Fruit fly (Drosophila melanogaster) whole organism, larva: ENCODE results near the gene twy.

ENCODE experiments used
- noc ChIP-seq: fragments of 200-800 bp; sonication (Bioruptor generic); optimal IDR thresholded peaks from 3 replicates; lab custom pipeline; 2019; ENCODE audit warnings: missing biosample characterization, mild to moderate bottlenecking, missing genetic modification characterization, moderate library complexity

twy gene

DNA sequence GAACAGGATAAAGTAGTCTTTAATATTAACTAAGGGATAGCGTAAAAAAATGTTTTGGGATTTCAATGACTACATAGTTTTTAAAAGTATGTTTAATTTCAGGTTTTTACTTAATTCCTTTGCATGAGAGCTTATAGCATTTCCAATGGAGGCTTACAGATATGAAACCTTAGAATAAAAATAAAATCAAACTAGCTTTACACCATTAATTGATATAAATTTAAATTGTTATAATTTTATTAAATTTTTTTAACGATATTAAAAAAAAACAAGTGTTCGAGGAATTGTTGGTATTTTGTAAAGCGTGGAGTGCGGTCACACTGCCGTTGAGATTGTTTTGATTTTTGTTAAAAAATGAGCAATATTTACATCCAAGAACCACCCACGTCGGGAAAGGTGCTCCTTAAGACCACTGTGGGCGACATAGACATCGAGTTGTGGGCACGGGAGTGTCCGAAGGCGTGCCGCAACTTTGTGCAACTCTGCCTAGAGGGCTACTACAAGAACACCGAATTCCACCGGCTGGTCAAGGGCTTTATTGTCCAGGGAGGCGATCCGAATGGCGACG lies at the start of gene twy, which contains the start of gene CG10907:
TSS of gene twy (minus strand) at position 51 of the 568 bp plus-strand sequence.
TSS of gene CG10907 (plus strand) at position 282 of the 568 bp plus-strand sequence.
- no peak for TF ChIP-seq noc (tag; lab: Kevin White, UChicago)

- no peak for TF ChIP-seq noc (tag; lab: Kevin White, UChicago)
Measured at dm6 chr3L:11836575-11837077, 43.5 kb upstream of the twy start, which contains the start of gene CG43064. TSS of gene CG43064 (minus strand) at chr3L:11836721.

DNA sequence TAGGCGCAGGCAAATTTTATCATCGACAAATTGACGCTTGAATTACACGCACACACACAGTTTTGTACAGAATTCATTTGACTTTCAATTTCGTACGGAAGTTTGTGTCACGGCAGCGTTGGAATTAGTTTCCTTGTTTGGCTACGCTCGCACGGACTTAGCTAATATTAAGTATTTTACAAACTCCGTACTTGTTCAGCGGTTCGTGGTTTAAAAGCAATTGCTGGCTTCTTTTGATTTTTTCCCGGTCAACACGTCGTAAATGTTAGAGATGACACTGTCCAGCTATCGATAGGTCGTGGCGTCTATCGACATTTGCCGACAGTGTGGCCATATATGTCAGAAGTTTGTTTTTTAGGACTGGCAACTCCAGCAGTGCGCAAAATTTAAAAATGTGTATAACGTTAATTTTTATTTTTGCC lies 40.2 kb upstream of the twy start, which contains the start of gene CycA:
TSS of gene CycA (minus strand) at position 283 of the 422 bp plus-strand sequence.
- TF ChIP-seq noc (tag; lab: Kevin White, UChicago) = no peak

DNA sequence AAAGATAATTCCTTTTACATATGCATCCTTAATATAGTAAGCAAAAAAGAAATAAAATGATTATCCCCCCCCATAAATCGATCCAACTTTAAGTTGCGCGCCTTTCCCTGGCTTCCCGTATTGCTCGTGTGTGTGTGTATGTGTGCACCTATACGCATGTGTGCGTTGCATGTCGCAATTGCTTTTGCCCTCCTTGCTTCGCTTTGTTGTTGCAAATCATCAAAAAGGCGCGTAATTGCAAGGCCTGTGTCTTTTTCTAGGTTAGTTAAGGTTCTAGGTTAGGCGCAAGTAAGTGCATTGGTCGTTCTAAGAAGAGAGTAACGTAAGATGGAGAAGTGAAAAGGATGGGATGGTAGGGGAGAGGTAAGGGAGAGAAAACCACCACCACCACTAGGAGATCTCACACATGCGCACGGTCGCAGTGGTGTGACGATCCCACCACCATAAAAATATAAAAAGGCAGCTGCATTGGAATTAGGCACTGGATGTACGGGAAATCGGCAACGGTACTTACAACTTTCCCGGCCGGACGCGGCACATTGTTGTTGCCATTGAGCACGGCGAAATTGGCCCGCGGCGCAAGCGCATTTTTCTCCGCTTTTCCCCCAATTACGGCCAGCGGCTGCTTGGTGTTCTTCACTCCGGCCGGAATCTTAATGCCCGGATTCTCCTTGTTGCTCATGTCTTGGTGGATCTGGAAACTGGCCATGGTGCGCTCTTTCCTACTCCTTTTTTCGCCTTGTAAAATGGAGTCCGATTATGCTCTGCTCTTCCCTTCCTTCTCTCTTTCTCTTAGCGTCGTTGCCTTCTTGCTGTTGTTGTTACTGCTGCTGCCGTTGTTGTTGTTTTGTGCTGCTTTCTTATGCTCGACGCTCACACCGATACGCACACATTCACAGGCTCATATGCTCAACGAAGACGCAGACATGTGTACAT lies 39.5 kb upstream of the twy start:
- no peak for TF ChIP-seq noc (tag; lab: Kevin White, UChicago)

dm6 chr3L:11831199-11831598 lies 38.1 kb upstream of the twy start:
- no peak for TF ChIP-seq noc (tag; lab: Kevin White, UChicago)

- no peak for TF ChIP-seq noc (tag; lab: Kevin White, UChicago)
Measured at dm6 chr3L:11828730-11829129, 35.6 kb upstream of the twy start, which contains the start of gene CG7264. TSS of gene CG7264 (plus strand) at chr3L:11829030.

DNA sequence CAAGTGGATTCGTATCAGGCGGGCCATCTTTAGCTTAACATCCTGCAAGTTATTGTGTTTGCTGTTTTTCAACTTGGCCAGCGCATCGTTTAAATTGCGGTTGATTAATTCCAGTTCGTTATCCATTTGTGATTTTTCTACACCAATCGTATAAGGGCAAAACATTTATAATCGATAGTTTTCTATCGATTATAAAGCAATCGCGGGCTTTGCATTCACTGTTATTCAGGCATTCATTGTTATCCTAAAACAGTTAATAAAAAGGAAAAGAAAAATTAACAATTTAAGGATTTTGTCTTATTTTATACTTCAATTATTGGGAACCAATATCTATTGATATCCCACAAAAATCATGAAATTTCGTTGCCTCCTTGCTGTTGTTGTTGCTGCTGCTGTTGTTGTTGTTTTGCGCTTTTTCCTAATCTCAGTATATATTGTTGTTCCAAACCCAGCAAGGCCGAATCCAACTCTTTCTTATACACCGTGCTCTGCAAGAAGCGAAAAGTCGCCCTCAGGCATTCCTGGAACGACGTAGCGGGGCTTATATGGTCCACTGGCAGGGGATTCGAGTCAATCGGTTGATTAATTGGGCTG lies 32.6 kb upstream of the twy start, which contains the start of gene CG32095:
TSS of gene CG32095 (minus strand) at position 173 of the 594 bp plus-strand sequence.
- no peak for TF ChIP-seq noc (tag; lab: Kevin White, UChicago)

- TF ChIP-seq noc (tag; lab: Kevin White, UChicago) = no peak
Measured at dm6 chr3L:11822446-11823334, 29.6 kb upstream of the twy start, which contains the start of gene RpL10Ab. TSS of gene RpL10Ab (plus strand) at chr3L:11822851.

dm6 chr3L:11821723-11822445 lies 28.8 kb upstream of the twy start, which contains the start of the genes CG11597 and CG5946:
TSS of gene CG11597 (minus strand) at chr3L:11822275.
TSS of gene CG5946 (minus strand) at chr3L:11822275.
- no peak for TF ChIP-seq noc (tag; lab: Kevin White, UChicago)

DNA sequence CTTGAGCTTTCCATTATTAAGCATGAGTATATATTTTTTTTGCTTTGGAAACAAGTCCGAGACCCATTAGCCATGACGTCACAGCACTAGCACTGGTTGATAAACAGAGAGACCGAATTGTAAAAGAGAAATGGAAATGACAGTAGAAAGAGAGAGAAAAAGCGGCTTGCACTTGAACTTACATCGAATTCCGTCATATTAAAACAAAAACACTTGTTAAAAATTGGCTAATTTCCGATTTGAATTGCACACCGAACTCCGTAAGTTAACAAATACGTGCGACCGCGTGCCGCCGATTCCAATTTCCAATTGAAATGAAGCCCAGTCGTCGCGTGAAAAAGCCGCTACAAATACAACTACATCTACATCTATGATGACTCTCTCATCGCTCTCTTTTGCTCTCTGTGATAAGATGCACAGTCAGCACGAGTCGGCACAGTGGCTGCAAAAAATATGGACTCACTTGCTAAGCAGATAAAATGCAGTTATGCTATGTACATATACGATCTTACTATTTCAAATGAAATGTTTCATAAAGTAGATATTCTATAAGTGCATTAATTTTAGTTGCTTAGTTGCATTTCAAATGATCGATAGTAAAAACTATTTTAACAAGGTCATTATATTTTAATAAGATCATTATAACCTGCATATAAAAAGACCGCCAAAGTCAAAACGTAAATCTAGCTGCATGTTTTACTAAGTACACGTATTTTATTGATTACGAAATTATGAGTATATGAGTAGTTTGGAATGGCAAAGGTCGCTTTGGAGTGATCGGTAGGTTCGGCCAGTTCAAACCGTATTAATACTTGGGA lies 26.8 kb upstream of the twy start:
- TF ChIP-seq noc (tag; lab: Kevin White, UChicago) = peak; percentile 55

DNA sequence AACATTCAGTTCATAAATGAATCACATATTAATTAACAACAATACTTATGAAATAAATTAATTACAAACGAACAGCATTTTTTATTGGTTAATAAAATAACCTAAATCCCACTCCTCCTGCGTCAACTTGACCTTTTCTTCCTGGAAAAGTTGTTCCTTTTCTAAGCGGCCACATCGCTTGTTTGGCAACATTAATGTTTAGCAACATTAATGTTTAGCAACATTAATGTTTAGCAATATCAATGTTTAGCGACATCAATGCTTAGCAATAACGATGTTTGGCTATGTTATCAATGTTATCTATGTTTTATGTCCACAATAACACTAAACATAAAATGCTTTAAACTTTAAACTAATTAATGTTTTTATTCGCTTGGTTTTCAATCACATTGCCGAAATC lies 23.6 kb upstream of the twy start:
- TF ChIP-seq noc (tag; lab: Kevin White, UChicago) = no peak

- TF ChIP-seq noc (tag; lab: Kevin White, UChicago) = no peak
Measured at dm6 chr3L:11815220-11815797, 22.2 kb upstream of the twy start, which contains the start of gene CG14130. TSS of gene CG14130 (plus strand) at chr3L:11815444.
